Worm (Caenorhabditis elegans) whole organism, young adult: ENCODE results near the gene Y53C12A.8.

ENCODE experiments used
- Y95B8A.8 ChIP-seq: fragments of 200-800 bp; sonication (Bioruptor generic); IDR thresholded peaks from 2 replicates; pipeline ENCODE4 v1.3.6; 2022; ENCODE audit warnings: missing genetic modification reagents, missing genetic modification characterization, missing compliant biosample characterization
- lin-35 ChIP-seq, 3 experiments: fragments of 150-350 bp in 2 of 3; sonication (generic microtip) in 1 of 3; optimal IDR thresholded peaks; 2 replicates each; lab custom pipeline; 2014 to 2018; ENCODE audit warnings: missing biosample characterization in 3 of 3, missing genetic modification characterization in 3 of 3, missing genetic modification reagents in 3 of 3
- lsl-1 ChIP-seq: fragments of 200-800 bp; sonication (Bioruptor generic); optimal IDR thresholded peaks from 2 replicates; lab custom pipeline; 2018; ENCODE audit warnings: mild to moderate bottlenecking, missing genetic modification characterization, moderate library complexity, missing compliant biosample characterization
- mxl-1 ChIP-seq: sonication (generic microtip); optimal IDR thresholded peaks from 2 replicates; lab custom pipeline; 2016; ENCODE audit warnings: missing genetic modification characterization, missing compliant biosample characterization

- no peak for TF ChIP-seq Y95B8A.8
- TF ChIP-seq mxl-1 (tag; lab: Kevin White, UChicago), result no peak
- TF ChIP-seq lin-35 (GFP tag; optimal IDR thresholded peaks at IDR 0.05; lab: Kevin White, UChicago), result no peak
- no peak for TF ChIP-seq lsl-1 (GFP tag; lab: Kevin White, UChicago)
Observed at ce11 chrII:9667382-9667781, 32.9 kb downstream of the Y53C12A.8 start, which contains the start of gene ZK1320.11.
